Worm (Caenorhabditis elegans) whole organism, early embryonic: ENCODE measurements around the gene Y56A3A.2.

Experiments
- B0310.2 ChIP-seq: sonication (generic microtip); optimal IDR thresholded peaks from 2 replicates; lab custom pipeline; 2016; ENCODE audit warnings: mild to moderate bottlenecking, missing genetic modification characterization, missing compliant biosample characterization
- aly-1 ChIP-seq: sonication (generic microtip); optimal IDR thresholded peaks from 2 replicates; lab custom pipeline; 2016; ENCODE audit warnings: missing genetic modification characterization, missing compliant biosample characterization
- ama-1 ChIP-seq: fragments of 150-350 bp; optimal IDR thresholded peaks from 2 replicates; lab custom pipeline; 2014
- ceh-13 ChIP-seq: fragments of 200-800 bp; sonication (Bioruptor generic); optimal IDR thresholded peaks from 2 replicates; lab custom pipeline; 2018; ENCODE audit warnings: mild to moderate bottlenecking, missing genetic modification characterization, missing compliant biosample characterization
- ceh-36 ChIP-seq: sonication (generic microtip); optimal IDR thresholded peaks from 2 replicates; lab custom pipeline; 2016; ENCODE audit warnings: missing genetic modification characterization, inconsistent platforms, missing compliant biosample characterization
- flt-1 ChIP-seq: fragments of 200-800 bp; sonication (Bioruptor generic); IDR thresholded peaks from 2 replicates; pipeline ENCODE4 v1.3.6; 2022; ENCODE audit warnings: missing genetic modification characterization, missing compliant biosample characterization
- pes-1 ChIP-seq: fragments of 200-800 bp; sonication (Bioruptor generic); IDR thresholded peaks from 2 replicates; pipeline ENCODE4 v1.3.6; 2022; ENCODE audit warnings: missing genetic modification reagents, missing genetic modification characterization, missing compliant biosample characterization
- scrt-1 ChIP-seq: fragments of 200-800 bp; sonication (Bioruptor generic); IDR thresholded peaks from 2 replicates; pipeline ENCODE4 v1.3.6; 2022; ENCODE audit warnings: missing genetic modification characterization, missing compliant biosample characterization
- sea-1 ChIP-seq: fragments of 200-800 bp; sonication (Bioruptor generic); conservative IDR thresholded peaks from 2 replicates; pipeline ENCODE4 v1.3.6; 2022; ENCODE audit warnings: missing genetic modification characterization, missing compliant biosample characterization
- tbx-11 ChIP-seq: fragments of 200-800 bp; sonication (Bioruptor generic); IDR thresholded peaks from 2 replicates; pipeline ENCODE4 v1.3.6; 2022; ENCODE audit warnings: missing genetic modification characterization, missing compliant biosample characterization
- tra-4 ChIP-seq: sonication (generic microtip); optimal IDR thresholded peaks from 2 replicates; lab custom pipeline; 2017; ENCODE audit warnings: missing genetic modification characterization, missing compliant biosample characterization

DNA sequence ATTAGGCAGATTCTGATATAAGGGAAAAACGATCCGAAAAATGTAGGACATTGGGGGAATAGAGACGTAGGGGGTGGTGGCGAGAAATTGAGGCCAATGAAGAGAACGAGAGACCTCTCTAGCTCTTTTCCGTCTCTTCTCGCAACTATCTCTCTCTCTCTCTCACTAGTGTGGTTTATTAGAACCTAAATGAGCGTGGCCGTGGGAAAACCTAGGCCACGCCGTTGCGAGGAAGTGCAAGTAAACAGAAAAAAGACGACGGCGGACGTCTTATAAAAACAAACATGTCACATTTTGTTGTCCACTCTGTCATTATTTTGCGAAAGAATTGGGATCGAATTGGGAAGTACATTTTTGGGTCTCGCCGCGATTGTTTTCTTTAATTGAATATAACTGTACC lies 8.0 kb upstream of the Y56A3A.2 start:
- TF ChIP-seq pes-1 (GFP tag; lab: Robert Waterston, UW) (peak; percentile 43; the same call in 1 of the 2 replicates), ceh-13 (no peak), ama-1 (lab: Kevin White, UChicago) (no peak), aly-1 (no peak), flt-1 (no peak), sea-1 (no peak), ceh-36 (no peak), tra-4 (tag; lab: Kevin White, UChicago) (no peak), B0310.2 (no peak), tbx-11 (GFP tag; lab: Robert Waterston, UW) (no peak), scrt-1 (GFP tag; lab: Robert Waterston, UW) (no peak)
